Fruit fly (Drosophila melanogaster): ENCODE results near the gene CG3982.
A peak's percentile ranks its signal among the peaks of the same experiment; 100 is the strongest.

CG3982 gene

DNA sequence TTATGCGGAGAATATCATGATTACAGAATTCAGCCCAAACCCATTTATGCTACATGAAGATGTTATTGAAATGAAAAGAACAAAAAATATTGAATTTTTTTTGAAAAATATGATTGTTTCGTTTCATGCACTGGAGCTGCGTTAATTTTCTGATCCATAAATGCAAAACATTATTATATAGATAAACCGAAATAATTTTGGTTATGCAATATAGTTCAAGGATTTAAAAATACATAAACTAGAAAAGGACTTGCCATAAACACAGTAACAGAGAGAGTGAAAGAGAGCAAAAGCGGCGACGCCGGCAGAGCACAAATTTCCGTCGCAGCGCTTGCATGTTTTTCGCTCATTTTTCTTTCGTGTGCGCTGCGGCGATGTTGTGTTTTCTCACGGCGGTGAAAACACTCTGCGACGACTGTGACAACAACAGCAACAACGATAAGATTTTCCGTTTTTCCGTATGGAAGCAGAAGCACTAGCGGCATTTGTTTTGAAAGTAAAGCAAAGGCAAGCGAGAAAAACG is 45.1 kb upstream of the CG3982 start (continued):
- TF ChIP-seq Hey (tag; optimal IDR thresholded peaks at IDR 0.05), result no peak
- TF ChIP-seq CoRest (tag; optimal IDR thresholded peaks at IDR 0.05), result peak; percentile 92
- TF ChIP-seq gfzf (GFP tag; optimal IDR thresholded peaks at IDR 0.05), result no peak
- TF ChIP-seq B-H2 (GFP tag; optimal IDR thresholded peaks at IDR 0.05), result peak; percentile 57
- TF ChIP-seq CG4617 (GFP tag; optimal IDR thresholded peaks at IDR 0.05; ENCODE audit: borderline replicate concordance), result peak; percentile 0
- TF ChIP-seq CG2712 (tag; optimal IDR thresholded peaks at IDR 0.05), result peak; percentile 96
- TF ChIP-seq CG2875 (GFP tag; optimal IDR thresholded peaks at IDR 0.05), result peak; percentile 89
- peak; percentile 40; the same call in 1 of the 2 replicates for TF ChIP-seq ap (GFP tag; IDR thresholded peaks at IDR 0.05)
- peak; percentile 86 for TF ChIP-seq CG17385 (GFP tag; optimal IDR thresholded peaks at IDR 0.05)
- no peak for TF ChIP-seq CG7745 (tag; optimal IDR thresholded peaks at IDR 0.05)
- no peak for TF ChIP-seq pita (GFP tag; optimal IDR thresholded peaks at IDR 0.05)
- peak; percentile 18 for TF ChIP-seq fu2 (GFP tag; optimal IDR thresholded peaks at IDR 0.05)
- TF ChIP-seq dati (GFP tag; IDR thresholded peaks at IDR 0.05), result no peak; the same call in 1 of the 2 replicates
- TF ChIP-seq CG12744 (GFP tag; optimal IDR thresholded peaks at IDR 0.05), result peak; percentile 77
- peak; percentile 42 for TF ChIP-seq CG17802 (tag; optimal IDR thresholded peaks at IDR 0.05)
- peak; percentile 93 for TF ChIP-seq CG13296 (GFP tag; optimal IDR thresholded peaks at IDR 0.05)
- TF ChIP-seq CG11696 (GFP tag; IDR thresholded peaks at IDR 0.05), result peak; percentile 35; the same call in 1 of the 2 replicates
- TF ChIP-seq Deaf1 (tag; optimal IDR thresholded peaks at IDR 0.05), result peak; percentile 74
- peak; percentile 59 for TF ChIP-seq NK7.1 (GFP tag; optimal IDR thresholded peaks at IDR 0.05)
- TF ChIP-seq Kr (GFP tag; optimal IDR thresholded peaks at IDR 0.05), result no peak
- TF ChIP-seq CG7786 (GFP tag; optimal IDR thresholded peaks at IDR 0.05), result peak; percentile 46
- no peak for TF ChIP-seq CG4282 (GFP tag; optimal IDR thresholded peaks at IDR 0.05)
- TF ChIP-seq psq (GFP tag; optimal IDR thresholded peaks at IDR 0.05), result peak; percentile 44
- TF ChIP-seq peb (GFP tag; IDR thresholded peaks at IDR 0.05), result 0 out of 2 replicates have a peak, but pooled peaks have one; percentile 38
- TF ChIP-seq lab (GFP tag; optimal IDR thresholded peaks at IDR 0.05), result peak; percentile 91
- TF ChIP-seq ci (GFP tag; IDR thresholded peaks at IDR 0.05), result peak; percentile 75
- TF ChIP-seq pfk (GFP tag; optimal IDR thresholded peaks at IDR 0.05), result no peak
- TF ChIP-seq CG14014 (GFP tag; IDR thresholded peaks at IDR 0.05), result peak; percentile 78
- peak; percentile 84 to 92 for TF ChIP-seq bsh (GFP tag; optimal IDR thresholded peaks at IDR 0.05)
- TF ChIP-seq CG31224 (GFP tag; IDR thresholded peaks at IDR 0.05), result 0 out of 2 replicates have a peak, but pooled peaks have one; percentile 35
- TF ChIP-seq cato (GFP tag; optimal IDR thresholded peaks at IDR 0.05; ENCODE audit: borderline replicate concordance), result peak; percentile 70
- TF ChIP-seq CkIIα-i1 (GFP tag; IDR thresholded peaks at IDR 0.05), result no peak
- TF ChIP-seq Atf3 (GFP tag; optimal IDR thresholded peaks at IDR 0.05), result peak; percentile 19
- peak; percentile 80 for TF ChIP-seq CrebB (tag; optimal IDR thresholded peaks at IDR 0.05)
- peak; percentile 62 for TF ChIP-seq fd64A (GFP tag; optimal IDR thresholded peaks at IDR 0.05)
- TF ChIP-seq Xbp1 (GFP tag; optimal IDR thresholded peaks at IDR 0.05), result peak; percentile 84
- TF ChIP-seq CG11723 (GFP tag; optimal IDR thresholded peaks at IDR 0.05), result peak; percentile 81
- peak; percentile 47 for TF ChIP-seq gcm2 (GFP tag; optimal IDR thresholded peaks at IDR 0.05)
- peak; percentile 74 for TF ChIP-seq CG10654 (GFP tag; optimal IDR thresholded peaks at IDR 0.05)
- TF ChIP-seq bbx (GFP tag; IDR thresholded peaks at IDR 0.05; ENCODE audit: partially characterized antibody), result peak; percentile 72
- peak; percentile 52 for TF ChIP-seq CG12769 (tag; optimal IDR thresholded peaks at IDR 0.05)
- TF ChIP-seq sens-2 (GFP tag; IDR thresholded peaks at IDR 0.05), result peak; percentile 58; the same call in 1 of the 2 replicates
- no peak for TF ChIP-seq sima (GFP tag; optimal IDR thresholded peaks at IDR 0.05)
- TF ChIP-seq CG43689 (GFP tag; IDR thresholded peaks at IDR 0.05), result no peak
- no peak for TF ChIP-seq dm (GFP tag; optimal IDR thresholded peaks at IDR 0.05)
- TF ChIP-seq Side (GFP tag; optimal IDR thresholded peaks at IDR 0.05), result peak; percentile 78
- TF ChIP-seq CG12299 (tag; optimal IDR thresholded peaks at IDR 0.05), result peak; percentile 92
- TF ChIP-seq vnd (GFP tag; IDR thresholded peaks at IDR 0.05; ENCODE audit: partially characterized antibody), result no peak
- peak; percentile 91 for TF ChIP-seq CG18476 (GFP tag; optimal IDR thresholded peaks at IDR 0.05)
- peak; percentile 48; the same call in 1 of the 2 replicates for TF ChIP-seq sisA (GFP tag; IDR thresholded peaks at IDR 0.05)

All from whole organism, embryonic.